Fruit fly (Drosophila melanogaster) whole organism, embryonic: ENCODE results near the gene NKCC.
A peak's percentile ranks its signal among the peaks of the same experiment; 100 is the strongest.

Experiments used
- CG10979 ChIP-seq: fragments of 200-800 bp; sonication (Bioruptor generic); optimal IDR thresholded peaks from 2 replicates; lab custom pipeline; 2018; ENCODE audit warnings: missing biosample characterization, mild to moderate bottlenecking, missing genetic modification characterization, moderate library complexity
- CG11456 ChIP-seq: fragments of 200-800 bp; sonication (Bioruptor generic); IDR thresholded peaks from 3 replicates; pipeline ENCODE4 v1.3.6; 2022; ENCODE audit warnings: missing biosample characterization, missing genetic modification characterization
- CG12769 ChIP-seq: fragments of 200-800 bp; sonication (Bioruptor generic); optimal IDR thresholded peaks from 2 replicates; lab custom pipeline; 2019; ENCODE audit warnings: missing biosample characterization, mild to moderate bottlenecking, missing genetic modification characterization, moderate library complexity
- CG12942 ChIP-seq: fragments of 200-800 bp; sonication (Bioruptor generic); optimal IDR thresholded peaks from 3 replicates; lab custom pipeline; 2016; ENCODE audit warnings: missing biosample characterization, missing genetic modification characterization
- CG1603 ChIP-seq: fragments of 200-800 bp; sonication (Bioruptor generic); optimal IDR thresholded peaks from 2 replicates; lab custom pipeline; 2019; ENCODE audit warnings: missing biosample characterization, mild to moderate bottlenecking, missing genetic modification characterization, moderate library complexity
- CG18619 ChIP-seq: fragments of 200-800 bp; sonication (Bioruptor generic); optimal IDR thresholded peaks from 3 replicates; lab custom pipeline; 2017; ENCODE audit warnings: missing biosample characterization, mild to moderate bottlenecking, missing genetic modification characterization
- CG2875 ChIP-seq: fragments of 200-800 bp; sonication (Bioruptor generic); optimal IDR thresholded peaks from 2 replicates; lab custom pipeline; 2017; ENCODE audit warnings: missing biosample characterization, mild to moderate bottlenecking, missing genetic modification characterization, missing genetic modification reagents
- CG30020 ChIP-seq: fragments of 200-800 bp; optimal IDR thresholded peaks from 2 replicates; lab custom pipeline; 2019; ENCODE audit warnings: missing biosample characterization, mild to moderate bottlenecking, missing genetic modification characterization, moderate library complexity
- CG31365 ChIP-seq: fragments of 200-800 bp; sonication (Bioruptor generic); optimal IDR thresholded peaks from 2 replicates; lab custom pipeline; 2018; ENCODE audit warnings: missing biosample characterization, mild to moderate bottlenecking, missing genetic modification characterization
- CG4282 ChIP-seq: fragments of 200-800 bp; sonication (Bioruptor generic); optimal IDR thresholded peaks from 2 replicates; lab custom pipeline; 2016; ENCODE audit warnings: missing biosample characterization, missing genetic modification characterization
- CG43689 ChIP-seq: fragments of 200-800 bp; sonication (Bioruptor generic); IDR thresholded peaks from 2 replicates; pipeline ENCODE4 v1.3.6; 2022; ENCODE audit warnings: missing biosample characterization, missing genetic modification characterization
- CG4424 ChIP-seq: fragments of 200-800 bp; sonication (Bioruptor generic); optimal IDR thresholded peaks from 3 replicates; lab custom pipeline; 2016; ENCODE audit warnings: missing biosample characterization, missing genetic modification characterization
- CG5180 ChIP-seq: fragments of 200-800 bp; sonication (Bioruptor generic); optimal IDR thresholded peaks from 3 replicates; lab custom pipeline; 2017; ENCODE audit warnings: missing biosample characterization, missing genetic modification characterization, mild to moderate bottlenecking, moderate library complexity, missing genetic modification reagents
- CG6683 ChIP-seq: fragments of 200-800 bp; sonication (Bioruptor generic); optimal IDR thresholded peaks from 2 replicates; lab custom pipeline; 2017; ENCODE audit warnings: missing biosample characterization, mild to moderate bottlenecking, missing genetic modification characterization, missing genetic modification reagents
- CG6854 ChIP-seq: fragments of 200-800 bp; sonication (Bioruptor generic); optimal IDR thresholded peaks from 3 replicates; lab custom pipeline; 2017; ENCODE audit warnings: missing biosample characterization, mild to moderate bottlenecking, missing genetic modification characterization
- CG7745 ChIP-seq: fragments of 200-800 bp; sonication (Bioruptor generic); optimal IDR thresholded peaks from 2 replicates; lab custom pipeline; 2018; ENCODE audit warnings: missing biosample characterization, mild to moderate bottlenecking, missing genetic modification characterization, moderate library complexity
- CG7963 ChIP-seq: fragments of 200-800 bp; sonication (Bioruptor generic); IDR thresholded peaks from 3 replicates; pipeline ENCODE4 v1.3.6; 2022; ENCODE audit warnings: missing biosample characterization, missing genetic modification characterization; ENCODE audit not compliant: partially characterized antibody
- CG8089 ChIP-seq: fragments of 200-800 bp; sonication (Bioruptor generic); optimal IDR thresholded peaks from 3 replicates; lab custom pipeline; 2016; ENCODE audit warnings: missing biosample characterization, missing genetic modification characterization
- CG9727 ChIP-seq: fragments of 200-800 bp; sonication (Bioruptor generic); optimal IDR thresholded peaks from 3 replicates; lab custom pipeline; 2017; ENCODE audit warnings: missing biosample characterization, mild to moderate bottlenecking, missing genetic modification characterization
- CTCF ChIP-seq: fragments of 200-800 bp; sonication (Bioruptor generic); optimal IDR thresholded peaks from 2 replicates; lab custom pipeline; 2017; ENCODE audit warnings: missing biosample characterization, mild to moderate bottlenecking, missing genetic modification characterization, moderate library complexity
- D19A ChIP-seq: fragments of 200-800 bp; optimal IDR thresholded peaks from 3 replicates; lab custom pipeline; 2019; ENCODE audit warnings: missing biosample characterization, mild to moderate bottlenecking, missing genetic modification characterization, moderate library complexity
- Dek ChIP-seq: fragments of 200-800 bp; sonication (Bioruptor generic); optimal IDR thresholded peaks from 3 replicates; lab custom pipeline; 2019; ENCODE audit warnings: missing biosample characterization, mild to moderate bottlenecking, missing genetic modification characterization, moderate library complexity
- Doc3 ChIP-seq: fragments of 200-800 bp; sonication (Bioruptor generic); IDR thresholded peaks from 3 replicates; pipeline ENCODE4 v1.3.6; 2022; ENCODE audit warnings: missing biosample characterization, missing genetic modification characterization; ENCODE audit not compliant: partially characterized antibody
- ERR ChIP-seq: fragments of 200-800 bp; sonication (Bioruptor generic); optimal IDR thresholded peaks from 2 replicates; lab custom pipeline; 2016; ENCODE audit warnings: missing biosample characterization, missing genetic modification characterization
- Elba2 ChIP-seq: fragments of 200-800 bp; sonication (Bioruptor generic); optimal IDR thresholded peaks from 3 replicates; lab custom pipeline; 2016; ENCODE audit warnings: missing biosample characterization, missing genetic modification characterization
- Fer1 ChIP-seq: fragments of 200-800 bp; sonication (Bioruptor generic); optimal IDR thresholded peaks from 2 replicates; lab custom pipeline; 2017; ENCODE audit warnings: missing biosample characterization, mild to moderate bottlenecking, missing genetic modification characterization
- Hmr ChIP-seq: fragments of 200-800 bp; sonication (Bioruptor generic); optimal IDR thresholded peaks from 3 replicates; lab custom pipeline; 2017; ENCODE audit warnings: mild to moderate bottlenecking, missing biosample characterization, missing genetic modification reagents, missing genetic modification characterization
- Hr39 ChIP-seq: fragments of >200 bp; optimal IDR thresholded peaks from 2 replicates; lab custom pipeline; 2017
- NC2β ChIP-seq: fragments of 200-800 bp; sonication (Bioruptor generic); optimal IDR thresholded peaks from 2 replicates; lab custom pipeline; 2016; ENCODE audit warnings: missing biosample characterization, missing genetic modification characterization
- Ptx1 ChIP-seq: fragments of 200-800 bp; sonication (Bioruptor generic); IDR thresholded peaks from 2 replicates; pipeline ENCODE4 v1.3.6; 2022; ENCODE audit warnings: missing biosample characterization, missing genetic modification characterization
- Side ChIP-seq: fragments of 200-800 bp; sonication (Bioruptor generic); optimal IDR thresholded peaks from 2 replicates; lab custom pipeline; 2016; ENCODE audit warnings: missing biosample characterization, missing genetic modification characterization
- Vsx1 ChIP-seq: fragments of 200-800 bp; sonication (Bioruptor generic); optimal IDR thresholded peaks from 2 replicates; lab custom pipeline; 2017; ENCODE audit warnings: missing biosample characterization, mild to moderate bottlenecking, missing genetic modification characterization, missing genetic modification reagents
- YL-1 ChIP-seq: fragments of 200-800 bp; sonication (Bioruptor generic); optimal IDR thresholded peaks from 3 replicates; lab custom pipeline; 2017; ENCODE audit warnings: missing biosample characterization, mild to moderate bottlenecking, missing genetic modification characterization
- aop ChIP-seq: fragments of 200-800 bp; sonication (Bioruptor generic); IDR thresholded peaks from 2 replicates; pipeline ENCODE4 v1.3.6; 2022; ENCODE audit warnings: missing biosample characterization, missing genetic modification characterization
- ap ChIP-seq: fragments of 200-800 bp; sonication (Bioruptor generic); IDR thresholded peaks from 2 replicates; pipeline ENCODE4 v1.3.6; 2022; ENCODE audit warnings: missing biosample characterization, missing genetic modification characterization
- btn ChIP-seq: fragments of 200-800 bp; sonication (Bioruptor generic); optimal IDR thresholded peaks from 2 replicates; lab custom pipeline; 2016; ENCODE audit warnings: missing biosample characterization, missing genetic modification characterization
- cato ChIP-seq: fragments of 200-800 bp; sonication (Bioruptor generic); optimal IDR thresholded peaks from 2 replicates; lab custom pipeline; 2016; ENCODE audit warnings: missing biosample characterization, missing genetic modification characterization, borderline replicate concordance
- dysf ChIP-seq: fragments of 200-800 bp; sonication (Bioruptor generic); IDR thresholded peaks from 3 replicates; pipeline ENCODE4 v1.3.6; 2022; ENCODE audit warnings: missing biosample characterization, missing genetic modification characterization
- kay ChIP-seq: fragments of 200-800 bp; sonication (Bioruptor generic); optimal IDR thresholded peaks from 2 replicates; lab custom pipeline; 2016; ENCODE audit warnings: missing biosample characterization, missing genetic modification characterization
- lola ChIP-seq, 3 experiments: fragments of >200 bp in 2 of 3; fragments of 200-800 bp in 1 of 3; sonication (Bioruptor generic) in 1 of 3; optimal IDR thresholded peaks; 2 replicates each; lab custom pipeline; 2017 to 2019; ENCODE audit warnings: missing biosample characterization in 3 of 3, missing genetic modification characterization in 3 of 3, mild to moderate bottlenecking in 1 of 3, moderate library complexity in 1 of 3
- mld ChIP-seq: fragments of 200-800 bp; sonication (Bioruptor generic); IDR thresholded peaks from 3 replicates; pipeline ENCODE4 v1.3.6; 2022; ENCODE audit warnings: missing biosample characterization, missing genetic modification characterization; ENCODE audit not compliant: partially characterized antibody
- otp ChIP-seq: fragments of 200-800 bp; sonication (Bioruptor generic); IDR thresholded peaks from 3 replicates; pipeline ENCODE4, ENCODE4 v1.3.6; 2022; ENCODE audit warnings: missing biosample characterization, missing genetic modification characterization
- pnt ChIP-seq: fragments of 200-800 bp; sonication (Bioruptor generic); optimal IDR thresholded peaks from 3 replicates; lab custom pipeline; 2016; ENCODE audit warnings: missing biosample characterization, missing genetic modification characterization
- sc ChIP-seq, 3 experiments: fragments of >200 bp in 2 of 3; fragments of 200-800 bp in 1 of 3; sonication (Bioruptor generic) in 1 of 3; optimal IDR thresholded peaks; 2 replicates in 2 of 3; 3 replicates in 1 of 3; lab custom pipeline; 2017; ENCODE audit warnings: mild to moderate bottlenecking in 1 of 3, missing biosample characterization in 1 of 3, missing genetic modification characterization in 1 of 3, missing genetic modification reagents in 1 of 3
- scrt ChIP-seq: fragments of 200-800 bp; sonication (Bioruptor generic); optimal IDR thresholded peaks from 2 replicates; lab custom pipeline; 2018; ENCODE audit warnings: missing biosample characterization, mild to moderate bottlenecking, missing genetic modification characterization, moderate library complexity
- shn ChIP-seq: fragments of 200-800 bp; sonication (Bioruptor generic); optimal IDR thresholded peaks from 3 replicates; lab custom pipeline; 2016; ENCODE audit warnings: missing biosample characterization, missing genetic modification characterization
- slp2 ChIP-seq: fragments of 200-800 bp; sonication (Bioruptor generic); optimal IDR thresholded peaks from 2 replicates; lab custom pipeline; 2016; ENCODE audit warnings: missing biosample characterization, missing genetic modification characterization
- tna ChIP-seq: fragments of 200-800 bp; sonication (Bioruptor generic); IDR thresholded peaks from 2 replicates; pipeline ENCODE4 v1.3.6; 2022; ENCODE audit warnings: missing biosample characterization, missing genetic modification characterization; ENCODE audit not compliant: partially characterized antibody
- vfl ChIP-seq: fragments of 200-800 bp; sonication (Bioruptor generic); optimal IDR thresholded peaks from 2 replicates; lab custom pipeline; 2016; ENCODE audit warnings: missing biosample characterization, missing genetic modification characterization
- vnd ChIP-seq: fragments of 200-800 bp; sonication (Bioruptor generic); IDR thresholded peaks from 3 replicates; pipeline ENCODE4 v1.3.6; 2022; ENCODE audit warnings: missing biosample characterization, missing genetic modification characterization; ENCODE audit not compliant: partially characterized antibody
- yki ChIP-seq: fragments of >200 bp; optimal IDR thresholded peaks from 3 replicates; lab custom pipeline; 2018

The NKCC gene

dm6 chr3R:5474551-5474950 is 28.0 kb downstream of the NKCC start, which contains the start of the genes CG45100, HDAC3 and Hcs (continued):
- peak; percentile 70 for TF ChIP-seq CG7963 (GFP tag; lab: Robert Waterston, UW)
- TF ChIP-seq CG11456 (GFP tag; lab: Robert Waterston, UW), result peak; percentile 59; the same call in 2 of the 3 replicates
- TF ChIP-seq Hmr (GFP tag; lab: Kevin White, UChicago), result no peak
- no peak for TF ChIP-seq CG43689 (GFP tag; lab: Robert Waterston, UW)
- peak; percentile 4 for TF ChIP-seq CG8089 (GFP tag; lab: Kevin White, UChicago)
- TF ChIP-seq CG2875 (GFP tag; lab: Kevin White, UChicago), result no peak
- no peak for TF ChIP-seq Hr39 (lab: Kevin White, UChicago)
- TF ChIP-seq CTCF (GFP tag; lab: Kevin White, UChicago), result no peak
- no peak for TF ChIP-seq btn (GFP tag; lab: Kevin White, UChicago)
- peak; percentile 31 for TF ChIP-seq pnt (GFP tag; lab: Kevin White, UChicago)
- peak; percentile 20 for TF ChIP-seq slp2 (GFP tag; lab: Kevin White, UChicago)
- no peak for TF ChIP-seq kay (GFP tag; lab: Kevin White, UChicago)
- no peak; the same call in 2 of the 3 replicates for TF ChIP-seq mld (GFP tag; lab: Robert Waterston, UW)
- peak; percentile 88 for TF ChIP-seq Doc3 (GFP tag; lab: Robert Waterston, UW)
- TF ChIP-seq yki (lab: Kevin White, UChicago), result no peak
- TF ChIP-seq dysf (GFP tag; lab: Robert Waterston, UW), result no peak; the same call in 2 of the 3 replicates
- no peak for TF ChIP-seq CG7745 (tag; lab: Kevin White, UChicago)
- TF ChIP-seq Fer1, result peak; percentile 53
- TF ChIP-seq CG5180 (GFP tag; lab: Kevin White, UChicago), result no peak
- no peak for TF ChIP-seq CG1603 (tag; lab: Kevin White, UChicago)
- peak; percentile 68 for TF ChIP-seq shn (GFP tag; lab: Kevin White, UChicago)
- TF ChIP-seq ERR (GFP tag; lab: Kevin White, UChicago), result peak; percentile 11
- no peak for TF ChIP-seq D19A (tag; lab: Kevin White, UChicago)
- TF ChIP-seq CG18619, result no peak
- no peak for TF ChIP-seq Vsx1 (GFP tag; lab: Kevin White, UChicago)
- no peak for TF ChIP-seq sc (optimal IDR thresholded peaks at IDR 0.05; lab: Kevin White, UChicago)
- TF ChIP-seq sc (GFP tag; optimal IDR thresholded peaks at IDR 0.05; lab: Kevin White, UChicago), result no peak
- TF ChIP-seq otp, result no peak
- TF ChIP-seq CG12942 (GFP tag; lab: Kevin White, UChicago), result peak; percentile 34
- TF ChIP-seq CG12769 (tag; lab: Kevin White, UChicago), result no peak
- no peak for TF ChIP-seq CG6683 (GFP tag; lab: Kevin White, UChicago)
- TF ChIP-seq CG31365 (tag; lab: Kevin White, UChicago), result no peak
- TF ChIP-seq CG4424 (GFP tag; lab: Kevin White, UChicago), result peak; percentile 26
- peak; percentile 48; the same call in 1 of the 2 replicates for TF ChIP-seq Ptx1 (GFP tag; lab: Robert Waterston, UW)
- peak; percentile 79 for TF ChIP-seq Elba2 (GFP tag; lab: Kevin White, UChicago)
- TF ChIP-seq NC2β (GFP tag; lab: Kevin White, UChicago), result peak; percentile 28
- no peak for TF ChIP-seq aop (GFP tag; lab: Robert Waterston, UW)
- TF ChIP-seq Dek, result no peak
- no peak for TF ChIP-seq scrt (GFP tag; lab: Kevin White, UChicago)
- TF ChIP-seq ap, result no peak
- TF ChIP-seq CG30020 (tag; lab: Kevin White, UChicago), result peak; percentile 33
- peak; percentile 35 for TF ChIP-seq CG10979 (tag; lab: Kevin White, UChicago)
- TF ChIP-seq Side (GFP tag; lab: Kevin White, UChicago), result peak; percentile 28
- TF ChIP-seq tna (GFP tag; lab: Robert Waterston, UW), result peak; percentile 81
- peak; percentile 61 for TF ChIP-seq vfl (GFP tag; lab: Kevin White, UChicago)
- no peak for TF ChIP-seq CG6854 (GFP tag; lab: Kevin White, UChicago)
- TF ChIP-seq vnd, result peak; percentile 92
- peak in 1 of 3 experiments; percentile 40 for TF ChIP-seq lola (GFP tag; optimal IDR thresholded peaks at IDR 0.05; lab: Kevin White, UChicago)
- peak; percentile 44 for TF ChIP-seq YL-1 (GFP tag; lab: Kevin White, UChicago)
- TF ChIP-seq cato (GFP tag; lab: Kevin White, UChicago), result no peak
- peak; percentile 39 for TF ChIP-seq CG9727 (GFP tag; lab: Kevin White, UChicago)
- TF ChIP-seq CG4282 (GFP tag; lab: Kevin White, UChicago), result no peak
